Fruit fly (Drosophila melanogaster): ENCODE measurements around the gene CG34039.

DNA sequence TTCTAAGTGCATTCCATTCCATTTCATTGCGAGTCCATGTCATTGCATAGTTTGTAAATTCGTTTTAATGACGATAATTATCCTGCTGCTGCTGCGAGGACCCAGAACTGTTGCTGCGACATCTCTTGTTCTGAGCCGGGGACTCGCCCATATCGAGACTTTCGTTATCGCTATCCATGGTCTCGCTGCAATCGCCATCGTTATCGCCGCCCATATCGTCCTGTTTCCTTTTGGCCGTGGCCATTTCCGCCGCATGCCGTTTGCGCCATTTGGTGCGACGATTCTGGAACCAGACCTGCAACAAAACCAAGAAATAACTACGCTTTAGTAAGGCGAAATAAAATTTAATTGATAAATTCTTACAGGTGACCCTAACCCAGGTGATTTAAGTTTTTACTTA, 24.0 kb downstream of the CG34039 start:
- no peak for TF ChIP-seq psq (optimal IDR thresholded peaks at IDR 0.05)
- no peak for TF ChIP-seq pan (optimal IDR thresholded peaks at IDR 0.05)
- no peak for TF ChIP-seq CG8478 (optimal IDR thresholded peaks at IDR 0.05)
- no peak for TF ChIP-seq Dll (optimal IDR thresholded peaks at IDR 0.05)
- no peak for TF ChIP-seq usp (GFP tag; optimal IDR thresholded peaks at IDR 0.05)
- no peak for TF ChIP-seq EcR (GFP tag; optimal IDR thresholded peaks at IDR 0.05)
